Fruit fly (Drosophila melanogaster): Measurements from ENCODE around the gene CG14454.
"Not testable (repeated sequence)": the region's sequence is repeated elsewhere in the genome, so short reads cannot be mapped to it uniquely, and the experiment has no call there.

dm6 chr3L:22696930-22697329 is 4.6 kb upstream of the CG14454 start, which contains the start of gene CG32453:
- not testable (repeated sequence) for TF ChIP-seq Blimp-1, OdsH, CG31627, fkh (GFP tag; optimal IDR thresholded peaks at IDR 0.05)

Data from whole organism, prepupa.